Worm (Caenorhabditis elegans): ENCODE data around the gene C06H2.7.

- no peak for TF ChIP-seq unc-39 (tag; optimal IDR thresholded peaks at IDR 0.05)
- TF ChIP-seq flh-1 (GFP tag; optimal IDR thresholded peaks at IDR 0.05) = no peak
- TF ChIP-seq nhr-237 (tag; optimal IDR thresholded peaks at IDR 0.05) = no peak
- no peak for TF ChIP-seq pha-4 (tag; optimal IDR thresholded peaks at IDR 0.05)
- no peak for TF ChIP-seq ztf-11 (tag; optimal IDR thresholded peaks at IDR 0.05)
- TF ChIP-seq bed-3 (GFP tag; optimal IDR thresholded peaks at IDR 0.05) = no peak
- no peak for TF ChIP-seq elt-3 (tag; optimal IDR thresholded peaks at IDR 0.05)
- no peak for TF ChIP-seq sem-2 (GFP tag; optimal IDR thresholded peaks at IDR 0.05)
- no peak for TF ChIP-seq snpc-4 (tag; optimal IDR thresholded peaks at IDR 0.05)
- TF ChIP-seq nhr-76 (tag; optimal IDR thresholded peaks at IDR 0.05) = no peak
- no peak for TF ChIP-seq ham-2 (GFP tag; optimal IDR thresholded peaks at IDR 0.05)
These were observed 36.4 kb upstream of the C06H2.7 start for ce11 chrV:11180951-11181350.
